Fruit fly (Drosophila melanogaster) S2 (cell line): ENCODE results near the gene Rab3-GEF.

Experiments used
- CG8478 ChIP-seq: fragments of >200 bp; optimal IDR thresholded peaks from 2 replicates; lab custom pipeline; 2018
- CTCF ChIP-seq, 2 experiments: fragments of >200 bp; optimal IDR thresholded peaks; 2 replicates each; lab custom pipeline; 2018

dm6 chrX:15157230-15157629 is 67.7 kb downstream of the Rab3-GEF start:
- no peak for TF ChIP-seq CTCF (optimal IDR thresholded peaks at IDR 0.05; lab: Kevin White, UChicago)
- TF ChIP-seq CG8478 = no peak
